Worm (Caenorhabditis elegans) whole organism, L4 larva: Measurements from ENCODE around the gene rpl-36.

Experiments used
- F26F4.8 ChIP-seq: fragments of 200-800 bp; sonication (Bioruptor generic); conservative IDR thresholded peaks from 2 replicates; pipeline ENCODE4 v1.3.6; 2022; ENCODE audit warnings: missing genetic modification characterization, missing compliant biosample characterization
- F49E8.2 ChIP-seq: sonication (generic microtip); optimal IDR thresholded peaks from 2 replicates; lab custom pipeline; 2016; ENCODE audit warnings: missing compliant biosample characterization, mild to moderate bottlenecking, missing genetic modification characterization, borderline replicate concordance
- R02D3.7 ChIP-seq: fragments of 150-350 bp; sonication (generic microtip); optimal IDR thresholded peaks from 3 replicates; lab custom pipeline; 2014; ENCODE audit warnings: missing biosample characterization, missing genetic modification characterization
- T20F7.1 ChIP-seq: fragments of 200-800 bp; sonication (Bioruptor generic); optimal IDR thresholded peaks from 2 replicates; lab custom pipeline; 2018; ENCODE audit warnings: mild to moderate bottlenecking, missing genetic modification characterization, missing compliant biosample characterization
- Y48G9A.11 ChIP-seq: fragments of 200-800 bp; sonication (Bioruptor generic); IDR thresholded peaks from 2 replicates; pipeline ENCODE4 v1.3.6; 2022; ENCODE audit warnings: missing genetic modification reagents, missing genetic modification characterization, missing compliant biosample characterization
- Y5F2A.4 ChIP-seq: fragments of 200-800 bp; sonication (Bioruptor generic); optimal IDR thresholded peaks from 2 replicates; lab custom pipeline; 2018; ENCODE audit warnings: mild to moderate bottlenecking, missing genetic modification characterization, missing compliant biosample characterization
- Y75B8A.6 ChIP-seq: fragments of 200-800 bp; sonication (Bioruptor generic); IDR thresholded peaks from 2 replicates; pipeline ENCODE4 v1.3.6; 2022; ENCODE audit warnings: missing genetic modification reagents, missing genetic modification characterization, missing compliant biosample characterization
- ZK546.5 ChIP-seq, 2 experiments: sonication (generic microtip); optimal IDR thresholded peaks; 2 replicates each; lab custom pipeline; 2017; ENCODE audit warnings: missing biosample characterization in 2 of 2, missing genetic modification characterization in 2 of 2
- cey-2 ChIP-seq: sonication (generic microtip); optimal IDR thresholded peaks from 3 replicates; lab custom pipeline; 2017; ENCODE audit warnings: missing genetic modification characterization, mild to moderate bottlenecking, missing compliant biosample characterization, antibody characterized with exemption, borderline replicate concordance; ENCODE audit not compliant: insufficient read depth
- ctbp-1 ChIP-seq: fragments of 200-800 bp; sonication (Bioruptor generic); IDR thresholded peaks from 2 replicates; pipeline ENCODE4 v1.3.6; 2022; ENCODE audit warnings: missing genetic modification reagents, missing genetic modification characterization, missing compliant biosample characterization
- daf-12 ChIP-seq: fragments of 150-350 bp; optimal IDR thresholded peaks from 2 replicates; lab custom pipeline; 2014; ENCODE audit warnings: missing biosample characterization, missing genetic modification reagents, missing genetic modification characterization
- dmd-9 ChIP-seq: fragments of 200-800 bp; sonication (Bioruptor generic); IDR thresholded peaks from 2 replicates; pipeline ENCODE4 v1.3.6; 2022; ENCODE audit warnings: missing genetic modification reagents, missing genetic modification characterization, missing compliant biosample characterization
- duxl-1 ChIP-seq: sonication (generic microtip); optimal IDR thresholded peaks from 2 replicates; lab custom pipeline; 2016; ENCODE audit warnings: mild to moderate bottlenecking, missing genetic modification characterization, moderate library complexity, missing compliant biosample characterization; ENCODE audit not compliant: poor library complexity
- fos-1 ChIP-seq: fragments of 150-350 bp; optimal IDR thresholded peaks from 2 replicates; lab custom pipeline; 2014; ENCODE audit warnings: missing biosample characterization, missing genetic modification characterization
- gei-8 ChIP-seq: fragments of 200-800 bp; sonication (Bioruptor generic); optimal IDR thresholded peaks from 2 replicates; lab custom pipeline; 2018; ENCODE audit warnings: mild to moderate bottlenecking, missing genetic modification characterization, missing compliant biosample characterization
- hlh-11 ChIP-seq: fragments of 200-800 bp; sonication (Bioruptor generic); optimal IDR thresholded peaks from 2 replicates; lab custom pipeline; 2018; ENCODE audit warnings: mild to moderate bottlenecking, missing genetic modification characterization, missing compliant biosample characterization
- hlh-30 ChIP-seq: sonication (generic microtip); optimal IDR thresholded peaks from 2 replicates; lab custom pipeline; 2017; ENCODE audit warnings: antibody characterized with exemption, mild to moderate bottlenecking, missing genetic modification characterization, missing compliant biosample characterization; ENCODE audit not compliant: insufficient read depth
- hmg-1.1 ChIP-seq: fragments of 200-800 bp; sonication (Bioruptor generic); IDR thresholded peaks from 2 replicates; pipeline ENCODE4 v1.3.6; 2022; ENCODE audit warnings: missing genetic modification reagents, missing genetic modification characterization, missing compliant biosample characterization
- jun-1 ChIP-seq: fragments of 150-350 bp; optimal IDR thresholded peaks from 2 replicates; lab custom pipeline; 2014; ENCODE audit warnings: missing biosample characterization, missing genetic modification reagents, missing genetic modification characterization
- lim-7 ChIP-seq: fragments of 200-800 bp; sonication (Bioruptor generic); IDR thresholded peaks from 2 replicates; pipeline ENCODE4 v1.3.6; 2022; ENCODE audit warnings: missing genetic modification characterization, missing compliant biosample characterization
- lin-1 ChIP-seq: fragments of 200-800 bp; sonication (Bioruptor generic); IDR thresholded peaks from 2 replicates; pipeline ENCODE4 v1.3.6; 2022; ENCODE audit warnings: missing genetic modification reagents, missing genetic modification characterization, missing compliant biosample characterization
- lin-15B ChIP-seq: fragments of 150-350 bp; sonication (generic microtip); optimal IDR thresholded peaks from 3 replicates; lab custom pipeline; 2014; ENCODE audit warnings: missing biosample characterization, missing genetic modification characterization
- lin-29 ChIP-seq: fragments of 200-800 bp; sonication (Bioruptor generic); IDR thresholded peaks from 2 replicates; pipeline ENCODE4 v1.3.6; 2022; ENCODE audit warnings: missing genetic modification reagents, missing genetic modification characterization, missing compliant biosample characterization
- lsy-2 ChIP-seq, 2 experiments: fragments of 150-350 bp in 1 of 2; sonication (generic microtip) in 1 of 2; optimal IDR thresholded peaks; 2 replicates each; lab custom pipeline; 2014 to 2017; ENCODE audit warnings: missing biosample characterization in 2 of 2, missing genetic modification characterization in 2 of 2
- mdt-29 ChIP-seq: fragments of 200-800 bp; sonication (Bioruptor generic); IDR thresholded peaks from 2 replicates; pipeline ENCODE4 v1.3.6; 2022; ENCODE audit warnings: missing genetic modification reagents, missing genetic modification characterization, missing compliant biosample characterization
- mxl-3 ChIP-seq: fragments of 200-800 bp; sonication (Bioruptor generic); optimal IDR thresholded peaks from 2 replicates; lab custom pipeline; 2018; ENCODE audit warnings: mild to moderate bottlenecking, missing genetic modification characterization, missing compliant biosample characterization
- nhr-11 ChIP-seq: fragments of 150-350 bp; optimal IDR thresholded peaks from 2 replicates; lab custom pipeline; 2014; ENCODE audit warnings: missing biosample characterization, missing genetic modification characterization
- nhr-111 ChIP-seq: fragments of 200-800 bp; sonication (Bioruptor generic); optimal IDR thresholded peaks from 2 replicates; lab custom pipeline; 2018; ENCODE audit warnings: mild to moderate bottlenecking, missing genetic modification characterization, missing compliant biosample characterization
- nhr-42 ChIP-seq: fragments of 200-800 bp; sonication (Bioruptor generic); IDR thresholded peaks from 2 replicates; pipeline ENCODE4 v1.3.6; 2022; ENCODE audit warnings: missing genetic modification characterization, missing compliant biosample characterization
- nhr-48 ChIP-seq: sonication (generic microtip); optimal IDR thresholded peaks from 2 replicates; lab custom pipeline; 2016; ENCODE audit warnings: mild to moderate bottlenecking, missing genetic modification characterization, missing compliant biosample characterization
- nhr-6 ChIP-seq: fragments of 150-350 bp; optimal IDR thresholded peaks from 2 replicates; lab custom pipeline; 2014; ENCODE audit warnings: missing biosample characterization, missing genetic modification characterization
- pqm-1 ChIP-seq: sonication (generic microtip); optimal IDR thresholded peaks from 2 replicates; lab custom pipeline; 2017; ENCODE audit warnings: missing biosample characterization, missing genetic modification characterization
- sdz-12 ChIP-seq: fragments of 200-800 bp; sonication (Bioruptor generic); optimal IDR thresholded peaks from 2 replicates; lab custom pipeline; 2018; ENCODE audit warnings: mild to moderate bottlenecking, missing genetic modification characterization, missing compliant biosample characterization
- skn-1 ChIP-seq: fragments of 150-350 bp; optimal IDR thresholded peaks from 2 replicates; lab custom pipeline; 2014; ENCODE audit warnings: missing biosample characterization, missing genetic modification characterization
- snpc-4 ChIP-seq: fragments of 150-350 bp; optimal IDR thresholded peaks from 2 replicates; lab custom pipeline; 2014; ENCODE audit warnings: missing biosample characterization, missing genetic modification characterization
- spr-3 ChIP-seq: fragments of 200-800 bp; sonication (Bioruptor generic); optimal IDR thresholded peaks from 2 replicates; lab custom pipeline; 2018; ENCODE audit warnings: mild to moderate bottlenecking, missing genetic modification characterization, missing compliant biosample characterization
- tag-97 ChIP-seq: fragments of 200-800 bp; sonication (Bioruptor generic); IDR thresholded peaks from 2 replicates; pipeline ENCODE4 v1.3.6; 2022; ENCODE audit warnings: missing genetic modification characterization, missing compliant biosample characterization
- tra-1 ChIP-seq: fragments of 200-800 bp; sonication (Bioruptor generic); IDR thresholded peaks from 2 replicates; pipeline ENCODE4 v1.3.6; 2022; ENCODE audit warnings: missing genetic modification reagents, missing genetic modification characterization, missing compliant biosample characterization
- unc-130 ChIP-seq: sonication (generic microtip); optimal IDR thresholded peaks from 2 replicates; lab custom pipeline; 2016; ENCODE audit warnings: missing genetic modification reagents, missing genetic modification characterization, missing compliant biosample characterization
- unc-39 ChIP-seq: sonication (generic microtip); optimal IDR thresholded peaks from 2 replicates; lab custom pipeline; 2017; ENCODE audit warnings: missing biosample characterization, missing genetic modification characterization
- unc-62 ChIP-seq, 3 experiments: fragments of 150-350 bp in 1 of 3; sonication (generic microtip); optimal IDR thresholded peaks in 2 of 3; peaks in 1 of 3; 1 replicate in 1 of 3; 2 replicates in 2 of 3; lab custom pipeline; 2014 to 2017; ENCODE audit warnings: missing biosample characterization in 3 of 3, missing genetic modification characterization in 3 of 3, missing genetic modification reagents in 3 of 3, missing genotype in 1 of 3
- zfp-2 ChIP-seq: sonication (generic microtip); optimal IDR thresholded peaks from 2 replicates; lab custom pipeline; 2016; ENCODE audit warnings: mild to moderate bottlenecking, missing genetic modification characterization, missing compliant biosample characterization
- zfp-3 ChIP-seq: fragments of 200-800 bp; sonication (Bioruptor generic); conservative IDR thresholded peaks from 2 replicates; pipeline ENCODE4 v1.3.6; 2022; ENCODE audit warnings: missing genetic modification reagents, missing genetic modification characterization, missing compliant biosample characterization
- zip-2 ChIP-seq: fragments of 150-350 bp; optimal IDR thresholded peaks from 2 replicates; lab custom pipeline; 2014; ENCODE audit warnings: missing biosample characterization, missing genetic modification characterization
- ztf-7 ChIP-seq: fragments of 150-350 bp; optimal IDR thresholded peaks from 2 replicates; lab custom pipeline; 2014; ENCODE audit warnings: missing biosample characterization, missing genetic modification characterization

The rpl-36 gene

ce11 chrIII:7162065-7162762 is 17.8 kb upstream of the rpl-36 start, which contains the start of the genes syf-2 and K04G7.1 (continued):
- TF ChIP-seq F26F4.8 (GFP tag; lab: Robert Waterston, UW) (no peak), duxl-1 (tag; lab: Kevin White, UChicago) (peak; percentile 16), Y75B8A.6 (GFP tag; lab: Robert Waterston, UW) (no peak), fos-1 (no peak), unc-130 (GFP tag; lab: Kevin White, UChicago) (peak; percentile 76), nhr-48 (tag; lab: Kevin White, UChicago) (peak; percentile 28), pqm-1 (tag; lab: Kevin White, UChicago) (no peak), lim-7 (no peak), hlh-11 (tag; lab: Kevin White, UChicago) (peak; percentile 91), lin-29 (GFP tag; lab: Robert Waterston, UW) (no peak), skn-1 (tag; lab: Kevin White, UChicago) (no peak), Y48G9A.11 (GFP tag; lab: Robert Waterston, UW) (0 out of 2 replicates have a peak, but pooled peaks have one; percentile 37), dmd-9 (GFP tag; lab: Robert Waterston, UW) (peak; percentile 77), lsy-2 (tag; optimal IDR thresholded peaks at IDR 0.05; lab: Kevin White, UChicago) (peak; percentile 47 to 96), nhr-42 (GFP tag; lab: Robert Waterston, UW) (peak; percentile 86), tag-97 (GFP tag; lab: Robert Waterston, UW) (no peak), snpc-4 (tag; lab: Kevin White, UChicago) (no peak), zip-2 (tag; lab: Kevin White, UChicago) (no peak), lin-15B (peak; percentile 79), zfp-2 (peak; percentile 80), nhr-6 (tag; lab: Kevin White, UChicago) (peak; percentile 78), tra-1 (GFP tag; lab: Robert Waterston, UW) (0 out of 2 replicates have a peak, but pooled peaks have one; percentile 57), unc-39 (no peak), ZK546.5 (tag; optimal IDR thresholded peaks at IDR 0.05; lab: Kevin White, UChicago) (peak in 1 of 2 experiments; percentile 18), cey-2 (tag; lab: Kevin White, UChicago) (no peak), jun-1 (tag; lab: Kevin White, UChicago) (no peak), mdt-29 (GFP tag; lab: Robert Waterston, UW) (peak; percentile 45; the same call in 1 of the 2 replicates), F49E8.2 (tag; lab: Kevin White, UChicago) (peak; percentile 6)

ce11 chrIII:7165276-7165675 is 14.8 kb upstream of the rpl-36 start:
- TF ChIP-seq hmg-1.1 (GFP tag; lab: Robert Waterston, UW), result no peak
- TF ChIP-seq unc-130 (GFP tag; lab: Kevin White, UChicago), result peak; percentile 19
- TF ChIP-seq, all 104 proteins: peak for 1

ce11 chrIII:7165816-7166229 is 14.2 kb upstream of the rpl-36 start:
- TF ChIP-seq lsy-2 (tag; optimal IDR thresholded peaks at IDR 0.05; lab: Kevin White, UChicago) (peak in 1 of 2 experiments; percentile 70), zfp-3 (GFP tag; lab: Robert Waterston, UW) (no peak), daf-12 (tag; lab: Kevin White, UChicago) (no peak), pqm-1 (tag; lab: Kevin White, UChicago) (peak; percentile 96), nhr-11 (tag; lab: Kevin White, UChicago) (peak; percentile 35), gei-8 (GFP tag; lab: Kevin White, UChicago) (peak; percentile 53), hlh-30 (tag; lab: Kevin White, UChicago) (peak; percentile 68), ctbp-1 (GFP tag; lab: Robert Waterston, UW) (no peak), Y75B8A.6 (GFP tag; lab: Robert Waterston, UW) (no peak), F26F4.8 (GFP tag; lab: Robert Waterston, UW) (no peak), Y5F2A.4 (GFP tag; lab: Kevin White, UChicago) (no peak), spr-3 (no peak), sdz-12 (GFP tag; lab: Kevin White, UChicago) (no peak), unc-39 (no peak), R02D3.7 (tag; lab: Kevin White, UChicago) (no peak), unc-62 (GFP tag; optimal IDR thresholded peaks at IDR 0.05 in 1 of 2; lab: Kevin White, UChicago) (peak in 1 of 2 experiments; percentile 38), unc-62 (tag; optimal IDR thresholded peaks at IDR 0.05; lab: Kevin White, UChicago) (no peak), T20F7.1 (peak; percentile 63), ztf-7 (tag; lab: Kevin White, UChicago) (no peak), F49E8.2 (tag; lab: Kevin White, UChicago) (no peak), mxl-3 (GFP tag; lab: Kevin White, UChicago) (peak; percentile 67), ZK546.5 (tag; optimal IDR thresholded peaks at IDR 0.05; lab: Kevin White, UChicago) (no peak), nhr-111 (GFP tag; lab: Kevin White, UChicago) (no peak), lin-1 (GFP tag; lab: Robert Waterston, UW) (peak; percentile 67)
